Worm (Caenorhabditis elegans) whole organism, L2 larva: ENCODE data around the gene F08H9.4.

Experiments
- aly-2 ChIP-seq: fragments of 150-350 bp; optimal IDR thresholded peaks from 2 replicates; lab custom pipeline; 2014; ENCODE audit warnings: missing biosample characterization, missing genetic modification characterization
- egl-27 ChIP-seq: sonication (generic microtip); optimal IDR thresholded peaks from 3 replicates; lab custom pipeline; 2017; ENCODE audit warnings: missing biosample characterization, missing genetic modification reagents, missing genetic modification characterization
- nhr-23 ChIP-seq: fragments of 150-350 bp; optimal IDR thresholded peaks from 2 replicates; lab custom pipeline; 2014; ENCODE audit warnings: missing biosample characterization, missing genetic modification reagents, missing genetic modification characterization

DNA sequence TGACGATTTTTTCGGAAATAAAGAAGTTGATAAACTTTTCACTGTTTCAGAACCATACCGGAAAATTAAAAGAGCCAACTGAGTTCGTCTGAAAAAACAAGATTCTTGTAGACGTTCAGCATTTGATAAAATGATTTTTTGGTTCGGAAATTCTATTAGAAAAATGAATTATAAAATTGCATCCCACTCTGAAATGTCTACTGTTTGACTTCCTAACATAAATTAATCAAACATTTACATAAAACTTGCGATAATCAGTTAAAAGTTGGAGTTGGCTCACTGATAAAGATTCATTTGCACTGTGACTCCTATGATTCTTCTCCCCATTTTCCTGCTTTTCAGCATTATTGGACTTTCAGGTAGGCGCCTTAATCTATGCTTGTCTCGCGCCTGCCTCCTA, 4.7 kb upstream of the F08H9.4 start, which contains the start of gene clec-57:
- no peak for TF ChIP-seq egl-27 (tag; lab: Kevin White, UChicago)
- no peak for TF ChIP-seq aly-2 (tag; lab: Kevin White, UChicago)
- no peak for TF ChIP-seq nhr-23 (tag; lab: Kevin White, UChicago)
